Worm (Caenorhabditis elegans) whole organism, L2 larva: ENCODE measurements around the gene F45E1.1.

ENCODE experiments used
- nhr-237 ChIP-seq: fragments of 150-350 bp; optimal IDR thresholded peaks from 2 replicates; lab custom pipeline; 2014; ENCODE audit warnings: missing biosample characterization, missing genetic modification characterization
- nhr-25 ChIP-seq: fragments of 150-350 bp; sonication (generic microtip); optimal IDR thresholded peaks from 3 replicates; lab custom pipeline; 2014; ENCODE audit warnings: missing biosample characterization, missing genetic modification characterization
- unc-62 ChIP-seq: fragments of 150-350 bp; optimal IDR thresholded peaks from 2 replicates; lab custom pipeline; 2014; ENCODE audit warnings: missing biosample characterization, missing genetic modification reagents, missing genetic modification characterization

ce11 chrX:7989155-7989554 is 14.3 kb upstream of the F45E1.1 start:
- no peak for TF ChIP-seq nhr-237 (tag; lab: Kevin White, UChicago)
- no peak for TF ChIP-seq unc-62
- no peak for TF ChIP-seq nhr-25 (tag; lab: Kevin White, UChicago)
